Worm (Caenorhabditis elegans): ENCODE results near the gene Y53G8AR.6.

Y53G8AR.6 gene

ce11 chrIII:3263696-3264095, 30.8 kb upstream of the Y53G8AR.6 start:
- TF ChIP-seq ceh-82 (tag; optimal IDR thresholded peaks at IDR 0.05) (no peak), unc-62 (GFP tag; optimal IDR thresholded peaks at IDR 0.05) (no peak), lin-14 (GFP tag; optimal IDR thresholded peaks at IDR 0.05) (no peak), sptf-1 (tag; optimal IDR thresholded peaks at IDR 0.05) (no peak), efl-3 (GFP tag; optimal IDR thresholded peaks at IDR 0.05) (no peak), dpl-1 (GFP tag; optimal IDR thresholded peaks at IDR 0.05) (no peak)

- no peak for TF ChIP-seq sup-37 (GFP tag; optimal IDR thresholded peaks at IDR 0.05)
- TF ChIP-seq unc-62 (GFP tag; optimal IDR thresholded peaks at IDR 0.05) = no peak
- TF ChIP-seq unc-98 (GFP tag; IDR thresholded peaks at IDR 0.05) = no peak
- no peak for TF ChIP-seq pqm-1 (tag; optimal IDR thresholded peaks at IDR 0.05)
- TF ChIP-seq fkh-8 (tag; optimal IDR thresholded peaks at IDR 0.05) = peak; percentile 14
- TF ChIP-seq hlh-4 (tag; optimal IDR thresholded peaks at IDR 0.05) = no peak
- no peak for TF ChIP-seq efl-1 (optimal IDR thresholded peaks at IDR 0.05)
- peak in 1 of 2 experiments; percentile 17 for TF ChIP-seq efl-1 (GFP tag; optimal IDR thresholded peaks at IDR 0.05 in 1 of 2)
- TF ChIP-seq mef-2 (tag; optimal IDR thresholded peaks at IDR 0.05) = no peak
- no peak for TF ChIP-seq xbp-1 (tag; optimal IDR thresholded peaks at IDR 0.05)
- TF ChIP-seq sptf-1 (tag; optimal IDR thresholded peaks at IDR 0.05) = no peak
- TF ChIP-seq C34B4.2 (tag; optimal IDR thresholded peaks at IDR 0.05) = no peak
- no peak for TF ChIP-seq nhr-77 (tag; optimal IDR thresholded peaks at IDR 0.05)
Measured at ce11 chrIII:3266602-3267001, 27.9 kb upstream of the Y53G8AR.6 start, which contains the start of gene Y53G8AM.7. Y53G8AM.7 (minus strand) TSS chrIII:3266702.

- no peak for TF ChIP-seq C34B4.2 (tag; optimal IDR thresholded peaks at IDR 0.05)
- TF ChIP-seq nhr-19 (GFP tag; conservative IDR thresholded peaks at IDR 0.05) = peak; percentile 67
- no peak for TF ChIP-seq fos-1 (tag; optimal IDR thresholded peaks at IDR 0.05)
- TF ChIP-seq pag-3 (tag; optimal IDR thresholded peaks at IDR 0.05; ENCODE audit: borderline replicate concordance, insufficient read depth) = no peak
- peak; percentile 36 for TF ChIP-seq elt-2 (tag; optimal IDR thresholded peaks at IDR 0.05)
- peak; percentile 70 to 81 for TF ChIP-seq efl-1 (optimal IDR thresholded peaks at IDR 0.05)
- TF ChIP-seq efl-1 (GFP tag; optimal IDR thresholded peaks at IDR 0.05 in 1 of 2) = peak; percentile 13 to 92
- TF ChIP-seq mdl-1 (tag; optimal IDR thresholded peaks at IDR 0.05) = peak in 1 of 2 experiments; percentile 22
- TF ChIP-seq ceh-82 (tag; optimal IDR thresholded peaks at IDR 0.05) = peak in 1 of 3 experiments; percentile 3
- TF ChIP-seq lin-14 (GFP tag; optimal IDR thresholded peaks at IDR 0.05) = peak; percentile 82
- TF ChIP-seq lin-39 (tag; optimal IDR thresholded peaks at IDR 0.05) = peak; percentile 12
- TF ChIP-seq ztf-11 (tag; optimal IDR thresholded peaks at IDR 0.05) = peak in 1 of 2 experiments; percentile 74
- TF ChIP-seq alr-1 (tag; optimal IDR thresholded peaks at IDR 0.05; ENCODE audit: borderline replicate concordance) = no peak
- TF ChIP-seq hlh-4 (tag; optimal IDR thresholded peaks at IDR 0.05) = no peak
- TF ChIP-seq sup-37 (GFP tag; optimal IDR thresholded peaks at IDR 0.05) = peak; percentile 58
- peak; percentile 78 for TF ChIP-seq tbx-2 (tag; optimal IDR thresholded peaks at IDR 0.05)
- no peak for TF ChIP-seq nhr-12 (tag; optimal IDR thresholded peaks at IDR 0.05)
- TF ChIP-seq pax-3 (tag; optimal IDR thresholded peaks at IDR 0.05) = no peak
- TF ChIP-seq dpl-1 (GFP tag; optimal IDR thresholded peaks at IDR 0.05) = peak in 2 of 3 experiments; percentile 51 to 52
- peak; percentile 47 for TF ChIP-seq nhr-11 (tag; optimal IDR thresholded peaks at IDR 0.05)
- no peak for TF ChIP-seq nhr-237 (tag; optimal IDR thresholded peaks at IDR 0.05)
- TF ChIP-seq xbp-1 (tag; optimal IDR thresholded peaks at IDR 0.05) = peak; percentile 41
- TF ChIP-seq nhr-20 (tag; optimal IDR thresholded peaks at IDR 0.05) = peak; percentile 79
- TF ChIP-seq ceh-88 (GFP tag; IDR thresholded peaks at IDR 0.05) = no peak
- peak; percentile 24 for TF ChIP-seq C16A3.4 (tag; optimal IDR thresholded peaks at IDR 0.05)
- TF ChIP-seq isw-1 (GFP tag; IDR thresholded peaks at IDR 0.05) = 0 out of 2 replicates have a peak, but pooled peaks have one; percentile 18
- TF ChIP-seq egl-27 (tag; optimal IDR thresholded peaks at IDR 0.05) = peak in 1 of 2 experiments; percentile 9
- peak; percentile 46 for TF ChIP-seq rnt-1 (tag; optimal IDR thresholded peaks at IDR 0.05)
- TF ChIP-seq lin-35 (GFP tag; optimal IDR thresholded peaks at IDR 0.05) = peak; percentile 54 to 70
- TF ChIP-seq lsy-2 (tag; optimal IDR thresholded peaks at IDR 0.05) = peak; percentile 63 to 66
- TF ChIP-seq unc-86 (tag; optimal IDR thresholded peaks at IDR 0.05) = peak; percentile 33
- TF ChIP-seq jun-1 (tag; optimal IDR thresholded peaks at IDR 0.05) = no peak
- peak; percentile 3 for TF ChIP-seq fkh-10 (GFP tag; optimal IDR thresholded peaks at IDR 0.05)
- peak; percentile 36 for TF ChIP-seq irx-1 (tag; optimal IDR thresholded peaks at IDR 0.05)
- TF ChIP-seq blmp-1 (tag; optimal IDR thresholded peaks at IDR 0.05) = peak; percentile 50
- TF ChIP-seq nhr-85 (tag) = peak; percentile 98
- TF ChIP-seq nhr-71 (tag; optimal IDR thresholded peaks at IDR 0.05) = peak; percentile 90
- peak in 2 of 6 experiments; percentile 45 to 60 for TF ChIP-seq elt-3 (tag; optimal IDR thresholded peaks at IDR 0.05)
- TF ChIP-seq ztf-4 (tag; optimal IDR thresholded peaks at IDR 0.05) = peak; percentile 54
Measured at ce11 chrIII:3271682-3272081, 22.9 kb upstream of the Y53G8AR.6 start.

All from whole organism, L1 larva.